Worm (Caenorhabditis elegans) whole organism, L4/young adult: ENCODE results near the gene Y32G9A.3.

Experiments
- W03F9.2 ChIP-seq: fragments of 150-350 bp; optimal IDR thresholded peaks from 2 replicates; lab custom pipeline; 2014; ENCODE audit warnings: missing biosample characterization, missing genetic modification characterization
- dao-5 ChIP-seq: sonication (generic microtip); optimal IDR thresholded peaks from 2 replicates; lab custom pipeline; 2016; ENCODE audit warnings: missing genotype, missing genetic modification characterization, moderate library complexity, missing compliant biosample characterization
- him-1 ChIP-seq: sonication (generic microtip); optimal IDR thresholded peaks from 2 replicates; lab custom pipeline; 2016; ENCODE audit warnings: missing genotype, missing genetic modification reagents, missing genetic modification characterization, missing compliant biosample characterization

Y32G9A.3 gene

ce11 chrV:1889996-1890395 is 21.2 kb upstream of the Y32G9A.3 start:
- TF ChIP-seq dao-5 (tag; lab: Kevin White, UChicago) (no peak), W03F9.2 (tag; lab: Kevin White, UChicago) (no peak), him-1 (tag; lab: Kevin White, UChicago) (no peak)

DNA sequence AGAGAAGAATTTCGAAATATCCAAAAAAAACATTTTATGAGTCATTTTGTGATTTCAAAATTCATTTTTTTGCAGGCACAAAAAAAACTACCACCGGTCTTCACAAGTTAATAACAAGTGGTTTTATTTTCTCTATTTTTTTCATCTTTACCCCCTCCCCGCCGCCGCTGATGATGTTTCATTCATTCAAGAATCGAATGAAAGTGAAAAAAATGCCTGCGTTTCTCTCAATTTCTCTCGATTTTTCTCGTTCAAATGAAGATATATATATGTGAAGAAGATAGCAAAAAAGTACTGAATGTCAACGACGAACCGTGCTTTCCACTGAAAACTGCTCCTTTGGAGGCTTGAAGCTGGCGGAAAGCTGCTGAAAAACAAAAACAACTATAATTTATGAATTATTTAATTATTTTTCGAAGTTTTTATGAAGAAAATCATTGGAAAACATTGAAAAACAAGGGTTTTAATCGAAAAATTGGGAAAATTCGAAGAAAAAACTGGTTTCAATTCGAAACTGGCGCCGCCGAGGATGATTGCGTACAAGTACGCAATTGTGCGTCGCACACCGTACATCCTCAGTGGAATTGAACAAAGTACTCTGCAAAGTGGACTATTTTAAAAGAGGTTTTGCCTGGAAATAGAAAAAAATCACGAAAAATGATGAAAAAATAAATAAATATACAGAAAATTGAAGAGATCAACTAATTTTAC is 18.5 kb upstream of the Y32G9A.3 start, which contains the start of gene zig-11:
Gene zig-11 (minus strand): TSS at position 373 of the 711 bp plus-strand sequence.
- TF ChIP-seq W03F9.2 (tag; lab: Kevin White, UChicago), result no peak
- no peak for TF ChIP-seq him-1 (tag; lab: Kevin White, UChicago)
- TF ChIP-seq dao-5 (tag; lab: Kevin White, UChicago), result no peak

DNA sequence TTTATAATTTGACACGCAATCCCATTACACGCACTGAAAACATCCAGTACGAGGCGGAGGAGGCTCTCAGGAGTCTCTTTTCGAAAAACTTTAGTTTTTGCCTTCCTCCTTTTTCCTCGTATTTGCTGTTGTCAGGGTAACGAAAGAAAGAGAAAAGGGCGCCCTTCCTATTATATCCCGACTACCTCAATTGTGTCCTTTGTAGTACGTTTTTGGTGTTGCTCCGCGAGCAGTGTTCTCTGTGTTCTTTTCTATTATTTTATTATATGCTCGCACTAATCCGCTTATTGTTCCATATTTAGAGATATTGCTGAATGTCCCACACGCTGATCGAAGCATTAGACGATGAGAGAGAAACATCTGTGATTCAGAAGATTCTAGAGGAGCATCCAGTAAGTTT is 15.7 kb upstream of the Y32G9A.3 start, which contains the start of gene nphp-2:
Gene nphp-2 (plus strand): TSS at position 301 of the 400 bp plus-strand sequence.
- no peak for TF ChIP-seq dao-5 (tag; lab: Kevin White, UChicago)
- no peak for TF ChIP-seq W03F9.2 (tag; lab: Kevin White, UChicago)
- TF ChIP-seq him-1 (tag; lab: Kevin White, UChicago), result no peak

- no peak for TF ChIP-seq dao-5 (tag; lab: Kevin White, UChicago)
- no peak for TF ChIP-seq him-1 (tag; lab: Kevin White, UChicago)
- no peak for TF ChIP-seq W03F9.2 (tag; lab: Kevin White, UChicago)
Measured at ce11 chrV:1907350-1907749, 3.9 kb upstream of the Y32G9A.3 start, which contains the start of gene Y32G9A.5. Gene Y32G9A.5 (plus strand): TSS chrV:1907650.

- no peak for TF ChIP-seq him-1 (tag; lab: Kevin White, UChicago)
- TF ChIP-seq W03F9.2 (tag; lab: Kevin White, UChicago), result no peak
- no peak for TF ChIP-seq dao-5 (tag; lab: Kevin White, UChicago)
Measured at ce11 chrV:1908542-1908941, 2.7 kb upstream of the Y32G9A.3 start, which contains the start of gene srp-3. Gene srp-3 (plus strand): TSS chrV:1908842.

DNA sequence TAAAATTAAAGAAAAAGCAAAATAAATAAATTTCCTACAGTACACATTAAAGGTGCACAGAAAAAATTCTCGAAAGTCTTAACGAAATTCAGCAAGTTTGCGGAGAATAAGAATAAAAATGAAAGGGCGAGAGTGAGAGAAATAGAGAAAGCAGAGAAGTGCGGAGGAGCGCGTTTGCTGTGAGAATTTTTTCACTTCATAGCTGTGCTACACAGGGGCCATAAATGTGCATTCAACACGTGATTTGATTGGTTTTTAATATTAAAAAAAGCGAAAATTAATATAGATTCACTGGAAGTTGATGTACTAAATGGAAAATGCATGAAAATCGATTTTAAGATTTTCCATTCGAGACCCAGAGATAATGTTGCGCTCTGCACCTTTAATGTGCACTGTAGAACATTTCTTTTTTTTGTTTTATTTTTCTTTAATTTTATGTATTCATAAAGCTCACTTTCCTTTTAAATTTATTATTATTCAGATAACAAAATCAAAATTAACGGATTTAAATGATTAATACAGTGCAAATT is 6.9 kb downstream of the Y32G9A.3 start, which contains the start of gene Y32G9A.2:
Gene Y32G9A.2 (plus strand): TSS at position 480 of the 530 bp plus-strand sequence.
- no peak for TF ChIP-seq dao-5 (tag; lab: Kevin White, UChicago)
- TF ChIP-seq W03F9.2 (tag; lab: Kevin White, UChicago), result no peak
- no peak for TF ChIP-seq him-1 (tag; lab: Kevin White, UChicago)

- TF ChIP-seq W03F9.2 (tag; lab: Kevin White, UChicago) (no peak), him-1 (tag; lab: Kevin White, UChicago) (no peak), dao-5 (tag; lab: Kevin White, UChicago) (no peak)
Measured at ce11 chrV:1920105-1920504, 8.9 kb downstream of the Y32G9A.3 start, which contains the start of gene Y32G9A.12. Gene Y32G9A.12 (minus strand): TSS chrV:1920205.

- no peak for TF ChIP-seq him-1 (tag; lab: Kevin White, UChicago)
- no peak for TF ChIP-seq W03F9.2 (tag; lab: Kevin White, UChicago)
- TF ChIP-seq dao-5 (tag; lab: Kevin White, UChicago), result no peak
Measured at ce11 chrV:1921321-1921720, 10.1 kb downstream of the Y32G9A.3 start, which contains the start of gene gst-37. Gene gst-37 (plus strand): TSS chrV:1921621.

ce11 chrV:1925487-1925886 is 14.3 kb downstream of the Y32G9A.3 start, which contains the start of gene T06A1.1:
Gene T06A1.1 (minus strand): TSS chrV:1925587.
- no peak for TF ChIP-seq dao-5 (tag; lab: Kevin White, UChicago)
- TF ChIP-seq W03F9.2 (tag; lab: Kevin White, UChicago), result no peak
- no peak for TF ChIP-seq him-1 (tag; lab: Kevin White, UChicago)

DNA sequence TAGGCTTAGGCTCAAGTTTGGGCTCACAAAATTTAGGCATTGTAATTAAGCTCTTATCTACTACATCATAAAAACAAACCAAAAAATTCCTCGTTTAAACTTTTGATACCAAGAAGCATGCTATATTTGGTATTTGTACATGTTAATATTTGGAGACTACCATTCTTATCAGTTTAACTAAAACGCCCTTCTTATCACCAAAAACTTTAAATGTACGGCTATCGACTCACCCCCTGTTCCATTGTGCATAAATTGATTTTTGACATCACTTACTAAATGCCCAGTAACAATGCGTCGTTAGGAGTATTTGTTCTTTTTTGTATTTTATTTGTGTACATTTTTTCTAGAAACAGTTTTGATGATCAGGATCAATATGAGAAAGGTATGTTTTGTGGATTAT is 15.8 kb downstream of the Y32G9A.3 start, which contains the start of gene T06A1.5:
Gene T06A1.5 (plus strand): TSS at position 209 of the 400 bp plus-strand sequence.
- TF ChIP-seq dao-5 (tag; lab: Kevin White, UChicago) (no peak), him-1 (tag; lab: Kevin White, UChicago) (no peak), W03F9.2 (tag; lab: Kevin White, UChicago) (no peak)

DNA sequence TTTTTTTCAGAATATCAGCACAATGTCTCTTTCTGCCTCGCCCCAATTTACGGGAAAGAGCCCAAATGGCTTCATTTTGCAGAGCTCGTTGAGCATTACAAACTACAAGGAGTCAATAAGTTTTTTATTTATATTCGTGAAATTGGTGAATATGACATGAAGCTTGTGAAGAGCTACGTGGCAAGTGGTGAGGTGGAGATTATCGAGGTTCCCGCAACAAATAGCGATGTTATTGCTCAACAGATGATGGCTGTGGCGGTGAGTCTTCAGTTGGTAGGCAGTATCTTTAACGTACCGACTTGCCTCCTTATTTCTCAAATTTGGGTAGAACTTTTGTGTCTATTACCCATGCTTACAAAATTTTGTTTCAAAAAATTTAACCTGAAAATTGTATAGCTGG is 17.3 kb downstream of the Y32G9A.3 start:
- TF ChIP-seq W03F9.2 (tag; lab: Kevin White, UChicago) (no peak), dao-5 (tag; lab: Kevin White, UChicago) (no peak), him-1 (tag; lab: Kevin White, UChicago) (no peak)

ce11 chrV:1935494-1935893 is 24.3 kb downstream of the Y32G9A.3 start:
- TF ChIP-seq dao-5 (tag; lab: Kevin White, UChicago) (no peak), W03F9.2 (tag; lab: Kevin White, UChicago) (no peak), him-1 (tag; lab: Kevin White, UChicago) (no peak)

DNA sequence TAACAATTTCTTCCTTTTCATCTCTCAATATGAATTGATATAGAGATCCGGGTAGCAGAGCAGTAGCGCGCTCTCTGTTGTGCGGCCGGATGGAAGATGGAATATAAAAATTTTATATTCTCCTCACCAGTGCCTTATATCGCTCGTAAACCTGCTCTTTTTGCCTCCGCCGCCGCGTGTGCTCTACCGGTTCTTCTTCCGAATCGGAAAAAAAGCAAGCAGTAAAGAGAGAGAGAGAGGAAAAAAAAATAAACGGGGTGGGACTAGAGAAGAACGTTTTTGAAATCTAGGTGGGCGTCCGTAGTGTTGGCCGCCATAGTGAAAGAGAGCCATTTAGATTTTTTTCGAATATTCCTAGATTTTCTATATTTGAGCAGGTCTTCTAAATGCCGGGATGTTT is 26.8 kb downstream of the Y32G9A.3 start, which contains the start of gene glb-25:
Gene glb-25 (plus strand): TSS at position 301 of the 400 bp plus-strand sequence.
- TF ChIP-seq dao-5 (tag; lab: Kevin White, UChicago) (no peak), W03F9.2 (tag; lab: Kevin White, UChicago) (no peak), him-1 (tag; lab: Kevin White, UChicago) (no peak)
